Worm (Caenorhabditis elegans): ENCODE measurements around the gene B0563.18.

DNA sequence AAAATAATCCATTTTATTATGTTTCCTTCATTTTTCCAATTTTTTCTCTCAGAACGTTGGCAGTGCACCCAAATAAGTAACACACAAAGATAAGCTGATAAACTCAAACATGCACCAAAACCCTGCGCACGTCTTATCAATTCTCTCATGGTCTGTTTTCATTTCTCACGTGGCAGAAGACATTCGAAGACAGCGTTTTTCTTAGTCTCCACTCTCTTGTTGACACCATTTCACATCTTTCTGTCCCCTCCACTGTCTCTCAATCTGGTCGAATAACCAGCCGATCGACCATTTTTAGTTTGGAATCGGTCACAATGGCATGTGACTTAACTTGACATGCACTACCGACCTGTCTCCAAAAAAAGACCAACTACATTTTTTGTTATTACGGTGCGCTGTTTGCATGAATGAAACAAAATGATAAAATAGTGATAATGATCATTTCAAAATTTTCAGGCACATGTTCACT is 41.5 kb downstream of the B0563.18 start, which contains the start of gene C35B8.3:
- no peak for TF ChIP-seq ama-1 (optimal IDR thresholded peaks at IDR 0.05)
- no peak for TF ChIP-seq dmd-4 (tag; optimal IDR thresholded peaks at IDR 0.05; ENCODE audit: borderline replicate concordance)
- TF ChIP-seq rnt-1 (tag; optimal IDR thresholded peaks at IDR 0.05): no peak
